Comparison of ENCODE assay signal across 1 fruit fly cellular context in the genomic region with DNA sequence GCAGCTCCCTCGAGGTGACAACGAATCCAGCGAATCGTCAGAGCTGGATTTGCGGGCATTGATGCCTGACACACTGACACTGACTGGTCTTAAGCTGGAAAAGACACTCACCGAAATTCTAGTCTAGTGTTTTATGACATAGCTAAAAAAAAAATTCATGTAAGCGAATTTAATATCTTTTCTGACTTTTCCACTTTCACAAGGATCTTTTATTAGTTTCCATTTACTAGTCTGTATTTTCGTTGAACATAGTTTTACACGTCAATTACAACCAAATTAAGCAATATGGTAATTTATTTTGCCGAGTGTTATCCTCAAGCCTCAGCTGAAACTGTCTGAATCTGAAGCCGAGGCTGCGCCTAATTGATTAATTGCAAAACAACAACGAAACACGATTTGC.
TF ChIP-seq lines count a peak whose summit lies in the region.

No protein-coding gene starts in this region.

TF ChIP-seq in whole organism, prepupa, 60 proteins besides CTCF, POLR2A, EP300 and RAD21 (continued from another document):
- TF ChIP-seq cyc (GFP tag; optimal IDR thresholded peaks at IDR 0.05; lab: Kevin White, UChicago) (peak; percentile 26), Sox102F (GFP tag; optimal IDR thresholded peaks at IDR 0.05; lab: Kevin White, UChicago) (peak; percentile 55), CG8319 (GFP tag; optimal IDR thresholded peaks at IDR 0.05; lab: Kevin White, UChicago) (no peak), Lpt (GFP tag; optimal IDR thresholded peaks at IDR 0.05; lab: Kevin White, UChicago) (no peak), Hr38 (GFP tag; optimal IDR thresholded peaks at IDR 0.05; lab: Kevin White, UChicago) (no peak), CG6163 (GFP tag; IDR thresholded peaks at IDR 0.05; lab: Robert Waterston, UW) (0 out of 3 replicates have a peak, but pooled peaks have one; percentile 42), CG8632 (GFP tag; optimal IDR thresholded peaks at IDR 0.05; lab: Kevin White, UChicago) (no peak), dsx (GFP tag; optimal IDR thresholded peaks at IDR 0.05; lab: Kevin White, UChicago; ENCODE audit: poor library complexity, severe bottlenecking) (no peak), spab (GFP tag; optimal IDR thresholded peaks at IDR 0.05; lab: Kevin White, UChicago) (no peak), CG6854 (GFP tag; optimal IDR thresholded peaks at IDR 0.05; lab: Kevin White, UChicago) (no peak), Sox15 (GFP tag; optimal IDR thresholded peaks at IDR 0.05; lab: Kevin White, UChicago) (no peak), CG1621 (tag; optimal IDR thresholded peaks at IDR 0.05; lab: Kevin White, UChicago) (no peak), CG32006 (GFP tag; optimal IDR thresholded peaks at IDR 0.05; lab: Kevin White, UChicago) (peak; percentile 24), CG11294 (GFP tag; IDR thresholded peaks at IDR 0.05; lab: Robert Waterston, UW) (no peak), achi (GFP tag; optimal IDR thresholded peaks at IDR 0.05; lab: Kevin White, UChicago) (peak; percentile 15), CG10669 (GFP tag; optimal IDR thresholded peaks at IDR 0.05; lab: Kevin White, UChicago) (peak; percentile 27), esn (GFP tag; optimal IDR thresholded peaks at IDR 0.05; lab: Kevin White, UChicago) (peak; percentile 51), CG16779 (tag; optimal IDR thresholded peaks at IDR 0.05; lab: Kevin White, UChicago) (no peak), CG11762 (GFP tag; optimal IDR thresholded peaks at IDR 0.05; lab: Kevin White, UChicago; ENCODE audit: insufficient read depth) (no peak), Eip93F (GFP tag; optimal IDR thresholded peaks at IDR 0.05; lab: Kevin White, UChicago) (no peak), fd59A (GFP tag; optimal IDR thresholded peaks at IDR 0.05; lab: Kevin White, UChicago) (no peak), eg (GFP tag; IDR thresholded peaks at IDR 0.05; lab: Robert Waterston, UW) (0 out of 3 replicates have a peak, but pooled peaks have one; percentile 27), CG3919 (GFP tag; optimal IDR thresholded peaks at IDR 0.05; lab: Kevin White, UChicago) (peak; percentile 32), lz (GFP tag; optimal IDR thresholded peaks at IDR 0.05; lab: Kevin White, UChicago) (peak; percentile 21), topi (GFP tag; optimal IDR thresholded peaks at IDR 0.05; lab: Kevin White, UChicago) (peak; percentile 42), svp (GFP tag; lab: Kevin White, UChicago) (peak; percentile 76), Hr39 (GFP tag; optimal IDR thresholded peaks at IDR 0.05; lab: Kevin White, UChicago) (peak; percentile 44), salr (GFP tag; optimal IDR thresholded peaks at IDR 0.05; lab: Kevin White, UChicago) (no peak), CG6808 (GFP tag; optimal IDR thresholded peaks at IDR 0.05; lab: Kevin White, UChicago) (no peak), Eip75B (GFP tag; optimal IDR thresholded peaks at IDR 0.05; lab: Kevin White, UChicago) (peak; percentile 33), CG9139 (GFP tag; optimal IDR thresholded peaks at IDR 0.05; lab: Kevin White, UChicago) (no peak), Gug (GFP tag; IDR thresholded peaks at IDR 0.05; lab: Robert Waterston, UW) (no peak)
